Fruit fly (Drosophila melanogaster): ENCODE data around the gene CG18558.
A peak's percentile ranks its signal among the peaks of the same experiment; 100 is the strongest.

Gene CG18558

dm6 chr2L:2884683-2885502, 40.6 kb upstream of the CG18558 start (continued):
- peak in 1 of 2 experiments; percentile 14 for TF ChIP-seq Pdp1 (GFP tag; optimal IDR thresholded peaks at IDR 0.05)
- TF ChIP-seq BEAF-32 (GFP tag; optimal IDR thresholded peaks at IDR 0.05) = no peak
- TF ChIP-seq ac (GFP tag; optimal IDR thresholded peaks at IDR 0.05) = peak; percentile 81
- no peak for TF ChIP-seq gt (GFP tag; IDR thresholded peaks at IDR 0.05)
- TF ChIP-seq CG31365 (tag; optimal IDR thresholded peaks at IDR 0.05) = peak; percentile 44
- TF ChIP-seq dmrt11E (tag; optimal IDR thresholded peaks at IDR 0.05) = no peak
- TF ChIP-seq peb (GFP tag; IDR thresholded peaks at IDR 0.05) = no peak
- TF ChIP-seq mirr (GFP tag; optimal IDR thresholded peaks at IDR 0.05) = peak; percentile 60
- no peak for TF ChIP-seq H15 (GFP tag; IDR thresholded peaks at IDR 0.05)
- no peak for TF ChIP-seq CG1602 (GFP tag; optimal IDR thresholded peaks at IDR 0.05)
- TF ChIP-seq br (optimal IDR thresholded peaks at IDR 0.05) = no peak
- peak; percentile 63 for TF ChIP-seq Fer1 (GFP tag; optimal IDR thresholded peaks at IDR 0.05)
- TF ChIP-seq Sry-δ (GFP tag; optimal IDR thresholded peaks at IDR 0.05) = no peak
- no peak for TF ChIP-seq D (optimal IDR thresholded peaks at IDR 0.05)
- TF ChIP-seq D (GFP tag; optimal IDR thresholded peaks at IDR 0.05) = no peak
- TF ChIP-seq ash1 (GFP tag; optimal IDR thresholded peaks at IDR 0.05) = peak; percentile 65
- TF ChIP-seq CG4707 (GFP tag; optimal IDR thresholded peaks at IDR 0.05) = no peak
- TF ChIP-seq Aef1 (GFP tag; IDR thresholded peaks at IDR 0.05) = 0 out of 3 replicates have a peak, but pooled peaks have one; percentile 19
- TF ChIP-seq CG4820 (GFP tag; optimal IDR thresholded peaks at IDR 0.05) = no peak
- TF ChIP-seq CG32767 (GFP tag; IDR thresholded peaks at IDR 0.05) = no peak
- TF ChIP-seq croc (GFP tag; conservative IDR thresholded peaks at IDR 0.05) = no peak
- TF ChIP-seq CG6175 (GFP tag; IDR thresholded peaks at IDR 0.05) = peak; percentile 55; the same call in 1 of the 3 replicates
- TF ChIP-seq Scr (GFP tag; IDR thresholded peaks at IDR 0.05; ENCODE audit: partially characterized antibody) = no peak
- TF ChIP-seq CG4282 (GFP tag; optimal IDR thresholded peaks at IDR 0.05) = no peak
- peak; percentile 11 for TF ChIP-seq CG15696 (tag; optimal IDR thresholded peaks at IDR 0.05)
- TF ChIP-seq Fer3 (tag; optimal IDR thresholded peaks at IDR 0.05) = peak; percentile 42
- TF ChIP-seq CG13424 (tag; optimal IDR thresholded peaks at IDR 0.05) = peak; percentile 52
- no peak for TF ChIP-seq Blimp-1 (GFP tag; optimal IDR thresholded peaks at IDR 0.05)
- peak; percentile 57 for TF ChIP-seq kni (GFP tag; optimal IDR thresholded peaks at IDR 0.05)
- no peak for TF ChIP-seq prd (optimal IDR thresholded peaks at IDR 0.05)
- TF ChIP-seq prd (GFP tag; IDR thresholded peaks at IDR 0.05) = peak; percentile 53
- TF ChIP-seq dati (GFP tag; IDR thresholded peaks at IDR 0.05) = no peak
- TF ChIP-seq bowl (GFP tag; IDR thresholded peaks at IDR 0.05) = 0 out of 2 replicates have a peak, but pooled peaks have one; percentile 48
- TF ChIP-seq Rx (GFP tag; IDR thresholded peaks at IDR 0.05) = no peak
- peak; percentile 52 for TF ChIP-seq CG2712 (tag; optimal IDR thresholded peaks at IDR 0.05)
- TF ChIP-seq Drgx (GFP tag; IDR thresholded peaks at IDR 0.05) = peak; percentile 49
- no peak for TF ChIP-seq CG1792 (GFP tag; optimal IDR thresholded peaks at IDR 0.05)
- peak; percentile 57; the same call in 1 of the 2 replicates for TF ChIP-seq tna (GFP tag; IDR thresholded peaks at IDR 0.05; ENCODE audit: partially characterized antibody)
- no peak for TF ChIP-seq CG18476 (GFP tag; optimal IDR thresholded peaks at IDR 0.05)
- no peak for TF ChIP-seq C15 (GFP tag; IDR thresholded peaks at IDR 0.05)
- TF ChIP-seq exex (tag; optimal IDR thresholded peaks at IDR 0.05) = peak; percentile 55
- TF ChIP-seq gem (tag; optimal IDR thresholded peaks at IDR 0.05) = no peak
- TF ChIP-seq lilli (GFP tag; optimal IDR thresholded peaks at IDR 0.05) = no peak
- TF ChIP-seq Stat92E (GFP tag; optimal IDR thresholded peaks at IDR 0.05) = peak in 1 of 3 experiments; percentile 19
- TF ChIP-seq Oli (tag; optimal IDR thresholded peaks at IDR 0.05) = no peak
- peak; percentile 96 for TF ChIP-seq sr (GFP tag; IDR thresholded peaks at IDR 0.05)
- TF ChIP-seq CG6791 (GFP tag; IDR thresholded peaks at IDR 0.05; ENCODE audit: partially characterized antibody) = peak; percentile 75
- peak; percentile 32 for TF ChIP-seq CG30020 (tag; optimal IDR thresholded peaks at IDR 0.05)
- peak in 1 of 2 experiments; percentile 87 for TF ChIP-seq tll (GFP tag; optimal IDR thresholded peaks at IDR 0.05)
